Fruit fly (Drosophila melanogaster): ENCODE measurements around the gene CG31697.

CG31697 gene

dm6 chr2L:19533247-19533646 is 2.0 kb upstream of the CG31697 start, which contains the start of gene CG33116 (continued):
- TF ChIP-seq CG42726 (GFP tag; IDR thresholded peaks at IDR 0.05; ENCODE audit: partially characterized antibody), result no peak; the same call in 1 of the 2 replicates
- TF ChIP-seq Ptx1 (GFP tag; IDR thresholded peaks at IDR 0.05), result peak; percentile 82
- TF ChIP-seq ato (GFP tag; IDR thresholded peaks at IDR 0.05; ENCODE audit: partially characterized antibody), result 0 out of 2 replicates have a peak, but pooled peaks have one; percentile 25
- TF ChIP-seq CG2202 (tag; optimal IDR thresholded peaks at IDR 0.05), result peak; percentile 63
- TF ChIP-seq stc (GFP tag; IDR thresholded peaks at IDR 0.05), result peak; percentile 66
- TF ChIP-seq CG7839 (tag; optimal IDR thresholded peaks at IDR 0.05), result peak; percentile 79
- TF ChIP-seq CG16779 (GFP tag; IDR thresholded peaks at IDR 0.05), result peak; percentile 87
- TF ChIP-seq BEAF-32 (GFP tag; optimal IDR thresholded peaks at IDR 0.05), result peak; percentile 29
- peak; percentile 86 for TF ChIP-seq CG2678 (tag; optimal IDR thresholded peaks at IDR 0.05)
- TF ChIP-seq Atf-2 (GFP tag; optimal IDR thresholded peaks at IDR 0.05), result peak; percentile 65
- peak; percentile 81 for TF ChIP-seq CG12659 (GFP tag; optimal IDR thresholded peaks at IDR 0.05)
- TF ChIP-seq Aef1 (GFP tag; IDR thresholded peaks at IDR 0.05), result peak; percentile 65
- TF ChIP-seq CG12769 (tag; optimal IDR thresholded peaks at IDR 0.05), result peak; percentile 78
- TF ChIP-seq Awh (GFP tag; IDR thresholded peaks at IDR 0.05), result peak; percentile 71; the same call in 1 of the 2 replicates
- TF ChIP-seq CG7372 (GFP tag; IDR thresholded peaks at IDR 0.05), result 0 out of 2 replicates have a peak, but pooled peaks have one; percentile 13
- no peak for TF ChIP-seq D (optimal IDR thresholded peaks at IDR 0.05)
- peak; percentile 63 for TF ChIP-seq D (GFP tag; optimal IDR thresholded peaks at IDR 0.05)
- TF ChIP-seq gce (GFP tag; IDR thresholded peaks at IDR 0.05), result peak; percentile 27; the same call in 1 of the 3 replicates
- peak; percentile 1 for TF ChIP-seq sima (GFP tag; optimal IDR thresholded peaks at IDR 0.05)
- TF ChIP-seq Atf3 (GFP tag; optimal IDR thresholded peaks at IDR 0.05), result peak; percentile 70
- TF ChIP-seq CG11695 (GFP tag; IDR thresholded peaks at IDR 0.05), result peak; percentile 76; the same call in 2 of the 3 replicates
- TF ChIP-seq pum (GFP tag; optimal IDR thresholded peaks at IDR 0.05), result peak; percentile 85
- peak; percentile 45 for TF ChIP-seq CG8281 (tag; optimal IDR thresholded peaks at IDR 0.05)
- TF ChIP-seq CG11456 (GFP tag; IDR thresholded peaks at IDR 0.05), result peak; percentile 85
- no peak for TF ChIP-seq CG1832 (GFP tag; optimal IDR thresholded peaks at IDR 0.05)
- TF ChIP-seq zfh2 (GFP tag; optimal IDR thresholded peaks at IDR 0.05), result peak; percentile 87
- peak; percentile 70 for TF ChIP-seq CG10366 (GFP tag; IDR thresholded peaks at IDR 0.05)
- no peak for TF ChIP-seq CG7928 (GFP tag; optimal IDR thresholded peaks at IDR 0.05)
- TF ChIP-seq dmrt11E (tag; optimal IDR thresholded peaks at IDR 0.05), result peak; percentile 81
- TF ChIP-seq klu (GFP tag; IDR thresholded peaks at IDR 0.05), result peak; percentile 21; the same call in 1 of the 2 replicates
- no peak for TF ChIP-seq gt (GFP tag; IDR thresholded peaks at IDR 0.05)
- peak; percentile 79 for TF ChIP-seq CG12071 (GFP tag; optimal IDR thresholded peaks at IDR 0.05)
- peak; percentile 87 for TF ChIP-seq CG8944 (GFP tag; optimal IDR thresholded peaks at IDR 0.05)
- TF ChIP-seq CkIIα-i1 (GFP tag; IDR thresholded peaks at IDR 0.05), result peak; percentile 25; the same call in 1 of the 2 replicates
- peak; percentile 82 for TF ChIP-seq maf-S (GFP tag; optimal IDR thresholded peaks at IDR 0.05)
- TF ChIP-seq CG6272 (GFP tag; IDR thresholded peaks at IDR 0.05), result peak; percentile 30; the same call in 1 of the 2 replicates
- TF ChIP-seq kah (GFP tag; optimal IDR thresholded peaks at IDR 0.05), result peak; percentile 43
- TF ChIP-seq CG6791 (GFP tag; IDR thresholded peaks at IDR 0.05; ENCODE audit: partially characterized antibody), result peak; percentile 42; the same call in 1 of the 3 replicates
- TF ChIP-seq crol (GFP tag; IDR thresholded peaks at IDR 0.05), result no peak
- peak; percentile 79 for TF ChIP-seq CG1603 (tag; optimal IDR thresholded peaks at IDR 0.05)
- TF ChIP-seq CG15011 (GFP tag; optimal IDR thresholded peaks at IDR 0.05), result peak; percentile 48
- TF ChIP-seq crp (GFP tag; optimal IDR thresholded peaks at IDR 0.05), result peak in 1 of 2 experiments; percentile 77
- TF ChIP-seq en (GFP tag; optimal IDR thresholded peaks at IDR 0.05), result peak; percentile 75
- peak; percentile 76 for TF ChIP-seq cg (GFP tag; optimal IDR thresholded peaks at IDR 0.05)
- TF ChIP-seq Usf (GFP tag; optimal IDR thresholded peaks at IDR 0.05), result peak; percentile 65
- no peak for TF ChIP-seq nau (GFP tag; optimal IDR thresholded peaks at IDR 0.05)
- peak; percentile 66 for TF ChIP-seq disco-r (GFP tag; optimal IDR thresholded peaks at IDR 0.05)
- peak; percentile 59 for TF ChIP-seq CG17802 (tag; optimal IDR thresholded peaks at IDR 0.05)
- TF ChIP-seq CG10431 (GFP tag; optimal IDR thresholded peaks at IDR 0.05), result peak; percentile 45
- peak; percentile 77 for TF ChIP-seq CG11723 (GFP tag; optimal IDR thresholded peaks at IDR 0.05)

All from whole organism, embryonic.